Worm (Caenorhabditis elegans) whole organism, late embryonic: Measurements from ENCODE around the gene ctsa-4.2.

Source experiments
- ama-1 ChIP-seq: fragments of 150-350 bp; optimal IDR thresholded peaks from 2 replicates; lab custom pipeline; 2014
- ceh-19 ChIP-seq: fragments of 200-800 bp; sonication (Bioruptor generic); optimal IDR thresholded peaks from 2 replicates; lab custom pipeline; 2018; ENCODE audit warnings: mild to moderate bottlenecking, missing genetic modification characterization, missing compliant biosample characterization
- elt-2 ChIP-seq: sonication (generic microtip); optimal IDR thresholded peaks from 2 replicates; lab custom pipeline; 2016; ENCODE audit warnings: missing genetic modification reagents, missing genetic modification characterization, missing compliant biosample characterization
- ets-4 ChIP-seq: sonication (generic microtip); optimal IDR thresholded peaks from 2 replicates; lab custom pipeline; 2016; ENCODE audit warnings: missing genetic modification characterization, missing compliant biosample characterization
- fkh-10 ChIP-seq: fragments of 150-350 bp; optimal IDR thresholded peaks from 2 replicates; lab custom pipeline; 2014; ENCODE audit warnings: missing biosample characterization, missing genetic modification reagents, missing genetic modification characterization
- nfya-1 ChIP-seq: sonication (generic microtip); optimal IDR thresholded peaks from 2 replicates; lab custom pipeline; 2017; ENCODE audit warnings: missing genetic modification characterization, mild to moderate bottlenecking, missing compliant biosample characterization, antibody characterized with exemption, moderate library complexity
- unc-55 ChIP-seq: sonication (generic microtip); optimal IDR thresholded peaks from 2 replicates; lab custom pipeline; 2017; ENCODE audit warnings: missing biosample characterization, missing genetic modification reagents, missing genetic modification characterization

- TF ChIP-seq elt-2 (tag; lab: Kevin White, UChicago) (no peak), ama-1 (lab: Kevin White, UChicago) (no peak), nfya-1 (no peak), unc-55 (GFP tag; lab: Kevin White, UChicago) (no peak), ceh-19 (GFP tag; lab: Kevin White, UChicago) (no peak), ets-4 (tag; lab: Kevin White, UChicago) (no peak), fkh-10 (no peak)
Observed at ce11 chrIII:6610522-6610921, 1.8 kb upstream of the ctsa-4.2 start, which contains the start of gene srh-40.
